Worm (Caenorhabditis elegans): Measurements from ENCODE around the gene F46H5.2.
A peak's percentile ranks its signal among the peaks of the same experiment; 100 is the strongest.

F46H5.2 gene

ce11 chrX:7244756-7245155 lies 20.7 kb upstream of the F46H5.2 start (continued):
- no peak for TF ChIP-seq snpc-4 (GFP tag; optimal IDR thresholded peaks at IDR 0.05)
- TF ChIP-seq snpc-4 (tag; optimal IDR thresholded peaks at IDR 0.05): no peak
- no peak for TF ChIP-seq snpc-1.1 (tag; optimal IDR thresholded peaks at IDR 0.05; ENCODE audit: insufficient read depth)
- no peak for TF ChIP-seq rpc-1 (optimal IDR thresholded peaks at IDR 0.05)
- no peak for TF ChIP-seq rpc-1 (tag; optimal IDR thresholded peaks at IDR 0.05)
- no peak for TF ChIP-seq Y79H2A.3 (GFP tag; conservative IDR thresholded peaks at IDR 0.05)
- TF ChIP-seq nhr-80 (tag; optimal IDR thresholded peaks at IDR 0.05): peak; percentile 97
- TF ChIP-seq attf-6 (GFP tag; IDR thresholded peaks at IDR 0.05): no peak
- TF ChIP-seq egrh-3 (GFP tag; IDR thresholded peaks at IDR 0.05): no peak
- no peak for TF ChIP-seq snpc-3.4 (tag; optimal IDR thresholded peaks at IDR 0.05)
- no peak for TF ChIP-seq T07F8.4 (tag; optimal IDR thresholded peaks at IDR 0.05)
- TF ChIP-seq zim-3 (tag; optimal IDR thresholded peaks at IDR 0.05): no peak
- TF ChIP-seq attf-5 (GFP tag; optimal IDR thresholded peaks at IDR 0.05): peak; percentile 13
- TF ChIP-seq nfyb-1 (GFP tag; IDR thresholded peaks at IDR 0.05): 0 out of 2 replicates have a peak, but pooled peaks have one; percentile 45
- no peak for TF ChIP-seq somi-1 (GFP tag; optimal IDR thresholded peaks at IDR 0.05)
- TF ChIP-seq ztf-25 (GFP tag; IDR thresholded peaks at IDR 0.05): no peak
- TF ChIP-seq xnd-1 (tag; optimal IDR thresholded peaks at IDR 0.05): no peak
- no peak for TF ChIP-seq let-526 (GFP tag; IDR thresholded peaks at IDR 0.05)
- no peak for TF ChIP-seq ccch-3 (GFP tag; optimal IDR thresholded peaks at IDR 0.05)
- no peak for TF ChIP-seq nhr-27 (tag; optimal IDR thresholded peaks at IDR 0.05)
- peak; percentile 39 for TF ChIP-seq nhr-90 (tag; optimal IDR thresholded peaks at IDR 0.05)
- peak; percentile 31 for TF ChIP-seq lin-40 (tag; optimal IDR thresholded peaks at IDR 0.05)
- no peak for TF ChIP-seq Y67H2A.10 (GFP tag; conservative IDR thresholded peaks at IDR 0.05)
- peak; percentile 43 to 70 for TF ChIP-seq let-607 (tag; optimal IDR thresholded peaks at IDR 0.05)
- no peak for TF ChIP-seq fkh-3 (tag; optimal IDR thresholded peaks at IDR 0.05)
- no peak for TF ChIP-seq sdz-38 (tag; optimal IDR thresholded peaks at IDR 0.05)
- no peak for TF ChIP-seq B0019.2 (GFP tag; conservative IDR thresholded peaks at IDR 0.05)
- TF ChIP-seq him-1 (tag; optimal IDR thresholded peaks at IDR 0.05): no peak

- TF ChIP-seq unc-130 (GFP tag; optimal IDR thresholded peaks at IDR 0.05) (no peak), attf-3 (GFP tag; conservative IDR thresholded peaks at IDR 0.05) (peak; percentile 81), madf-8 (GFP tag; conservative IDR thresholded peaks at IDR 0.05) (no peak), ztf-22 (GFP tag; optimal IDR thresholded peaks at IDR 0.05) (no peak), lin-54 (GFP tag; optimal IDR thresholded peaks at IDR 0.05) (no peak), nhr-80 (tag; optimal IDR thresholded peaks at IDR 0.05) (peak; percentile 25), hlh-26 (GFP tag; conservative IDR thresholded peaks at IDR 0.05) (no peak), B0336.3 (GFP tag; IDR thresholded peaks at IDR 0.05) (no peak)
Observed at ce11 chrX:7254558-7254957, 10.9 kb upstream of the F46H5.2 start, which contains the start of gene F46H5.4. TSS of gene F46H5.4 (minus strand) at chrX:7254610.

- TF ChIP-seq lin-54 (GFP tag; optimal IDR thresholded peaks at IDR 0.05) (no peak), Y56A3A.18 (GFP tag; IDR thresholded peaks at IDR 0.05) (no peak), tbp1 (GFP tag; optimal IDR thresholded peaks at IDR 0.05) (no peak), lin-40 (tag; optimal IDR thresholded peaks at IDR 0.05) (no peak), die-1 (tag; optimal IDR thresholded peaks at IDR 0.05) (no peak), ZK185.1 (tag; optimal IDR thresholded peaks at IDR 0.05; ENCODE audit: poor library complexity, severe bottlenecking) (no peak), ama-1 (optimal IDR thresholded peaks at IDR 0.05) (no peak), ama-1 (GFP tag; optimal IDR thresholded peaks at IDR 0.05) (no peak), unc-130 (GFP tag; optimal IDR thresholded peaks at IDR 0.05) (no peak), sptf-2 (GFP tag; optimal IDR thresholded peaks at IDR 0.05) (no peak), F55B11.4 (tag; optimal IDR thresholded peaks at IDR 0.05; ENCODE audit: borderline replicate concordance, insufficient read depth) (no peak)
Observed at ce11 chrX:7256891-7257290, 8.6 kb upstream of the F46H5.2 start, which contains the start of gene F46H5.5. TSS of gene F46H5.5 (minus strand) at chrX:7256991.

Data from whole organism, young adult.